Worm (Caenorhabditis elegans): ENCODE measurements around the gene K11C4.2.

The K11C4.2 gene

DNA sequence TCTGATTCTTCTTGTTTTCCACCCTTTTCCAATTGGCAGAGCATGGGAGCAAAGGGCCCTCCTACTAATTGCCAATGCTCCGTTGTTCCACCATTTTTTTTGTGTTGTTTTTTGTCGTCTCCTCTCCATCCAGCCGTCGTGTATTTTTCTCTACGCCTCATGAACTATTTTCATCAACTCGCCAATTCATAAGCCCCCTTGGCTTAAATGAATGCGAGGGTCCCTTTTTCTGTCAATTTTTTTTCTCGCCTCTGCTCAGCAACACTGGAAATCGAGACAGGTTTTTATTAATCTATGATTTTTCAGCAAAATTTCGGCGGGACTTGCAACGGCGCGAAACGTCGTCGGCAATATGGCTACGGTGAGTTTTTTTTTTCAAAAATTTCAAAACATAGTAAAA, 13.8 kb upstream of the K11C4.2 start, which contains the start of gene unc-70:
Gene unc-70, plus strand, starts transcription at position 301 of the 400 bp plus-strand sequence.
- TF ChIP-seq unc-62 (GFP tag; optimal IDR thresholded peaks at IDR 0.05) (no peak), hmg-11 (tag; optimal IDR thresholded peaks at IDR 0.05) (no peak), pha-4 (tag; optimal IDR thresholded peaks at IDR 0.05) (no peak), ama-1 (optimal IDR thresholded peaks at IDR 0.05) (no peak), aly-2 (tag; optimal IDR thresholded peaks at IDR 0.05) (no peak), jun-1 (tag; optimal IDR thresholded peaks at IDR 0.05) (no peak), unc-39 (tag; optimal IDR thresholded peaks at IDR 0.05) (no peak), mml-1 (tag; optimal IDR thresholded peaks at IDR 0.05) (no peak)

DNA sequence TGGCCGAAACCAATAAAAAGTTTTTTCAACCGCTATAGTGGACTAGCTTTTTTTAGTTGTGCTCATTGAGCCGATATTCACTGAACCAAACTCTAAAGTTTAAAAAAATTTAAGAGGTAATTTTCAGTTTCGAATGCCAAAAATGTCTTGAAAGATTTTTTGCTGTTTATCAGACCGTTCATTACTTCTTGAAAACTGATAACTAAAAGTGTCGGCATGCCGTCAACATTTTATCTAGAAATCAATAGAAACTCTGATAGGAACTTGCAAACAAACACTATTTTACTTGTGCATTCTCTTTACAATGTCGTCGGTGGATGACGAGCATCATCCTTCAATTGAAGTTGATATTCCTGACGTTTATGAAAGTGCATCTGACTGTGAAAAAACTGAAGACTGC, 13.1 kb upstream of the K11C4.2 start:
- TF ChIP-seq elt-1 (tag; optimal IDR thresholded peaks at IDR 0.05): no peak
- peak; percentile 68 for TF ChIP-seq elt-2 (tag; optimal IDR thresholded peaks at IDR 0.05)

DNA sequence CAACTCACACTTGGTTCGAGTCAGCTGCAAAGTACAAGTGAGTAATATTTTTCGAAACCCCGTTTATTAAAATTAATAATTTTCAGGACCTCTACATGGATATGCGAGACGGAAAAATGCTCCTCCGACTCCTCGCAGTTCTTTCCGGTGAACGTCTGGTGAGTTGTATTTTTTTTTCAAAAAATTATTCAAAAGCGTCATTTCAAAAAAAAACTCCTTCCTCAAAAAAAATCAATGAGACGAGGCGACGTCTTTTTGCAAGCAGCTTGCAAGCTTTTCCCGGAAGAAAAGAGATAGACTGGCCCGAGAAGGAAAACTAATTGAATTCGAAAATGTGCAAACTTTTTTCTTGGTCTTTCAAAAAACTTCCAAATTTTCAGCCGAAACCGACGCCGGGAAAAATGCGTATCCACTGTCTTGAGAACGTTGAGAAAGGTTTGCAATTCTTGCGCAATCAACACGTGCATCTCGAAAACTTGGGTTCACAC, 12.4 kb upstream of the K11C4.2 start:
- TF ChIP-seq mdl-1 (tag; optimal IDR thresholded peaks at IDR 0.05): no peak
- TF ChIP-seq ceh-28 (tag; optimal IDR thresholded peaks at IDR 0.05): no peak

DNA sequence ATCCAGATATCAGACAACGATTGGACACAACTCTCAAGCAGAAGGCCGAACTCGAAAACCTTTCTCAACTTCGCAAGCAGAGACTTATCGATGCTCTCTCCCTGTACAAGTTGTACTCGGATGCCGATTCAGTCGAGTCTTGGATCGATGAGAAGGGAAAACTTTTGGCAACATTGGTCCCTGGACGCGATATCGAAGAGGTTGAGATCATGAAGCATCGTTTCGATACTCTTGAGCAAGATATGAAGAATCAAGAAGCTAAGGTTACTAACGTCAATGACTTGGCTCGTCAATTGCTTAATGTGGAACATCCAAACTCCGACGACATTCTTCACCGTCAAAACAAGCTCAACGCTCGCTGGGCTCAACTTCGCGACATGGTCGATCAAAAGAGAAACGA, 9.8 kb upstream of the K11C4.2 start:
- TF ChIP-seq fkh-2 (tag; optimal IDR thresholded peaks at IDR 0.05): no peak
- TF ChIP-seq nhr-23 (tag; optimal IDR thresholded peaks at IDR 0.05): no peak
- no peak for TF ChIP-seq fos-1 (tag; optimal IDR thresholded peaks at IDR 0.05)
- TF ChIP-seq elt-2 (tag; optimal IDR thresholded peaks at IDR 0.05): no peak
- no peak for TF ChIP-seq ZK546.5 (tag; optimal IDR thresholded peaks at IDR 0.05)
- no peak for TF ChIP-seq jun-1 (tag; optimal IDR thresholded peaks at IDR 0.05)
- no peak for TF ChIP-seq R02D3.7 (tag; optimal IDR thresholded peaks at IDR 0.05)
- TF ChIP-seq aly-2 (tag; optimal IDR thresholded peaks at IDR 0.05): no peak
- no peak for TF ChIP-seq tbx-2 (tag; optimal IDR thresholded peaks at IDR 0.05)
- TF ChIP-seq ceh-16 (tag; optimal IDR thresholded peaks at IDR 0.05): no peak
- TF ChIP-seq unc-39 (tag; optimal IDR thresholded peaks at IDR 0.05): no peak
- TF ChIP-seq zag-1 (tag; optimal IDR thresholded peaks at IDR 0.05): no peak
- no peak for TF ChIP-seq elt-1 (tag; optimal IDR thresholded peaks at IDR 0.05)
- no peak for TF ChIP-seq sea-2 (GFP tag; optimal IDR thresholded peaks at IDR 0.05)
- no peak for TF ChIP-seq egl-5 (tag; optimal IDR thresholded peaks at IDR 0.05)
- no peak for TF ChIP-seq pha-4 (tag; optimal IDR thresholded peaks at IDR 0.05)
- TF ChIP-seq ama-1 (optimal IDR thresholded peaks at IDR 0.05): no peak

DNA sequence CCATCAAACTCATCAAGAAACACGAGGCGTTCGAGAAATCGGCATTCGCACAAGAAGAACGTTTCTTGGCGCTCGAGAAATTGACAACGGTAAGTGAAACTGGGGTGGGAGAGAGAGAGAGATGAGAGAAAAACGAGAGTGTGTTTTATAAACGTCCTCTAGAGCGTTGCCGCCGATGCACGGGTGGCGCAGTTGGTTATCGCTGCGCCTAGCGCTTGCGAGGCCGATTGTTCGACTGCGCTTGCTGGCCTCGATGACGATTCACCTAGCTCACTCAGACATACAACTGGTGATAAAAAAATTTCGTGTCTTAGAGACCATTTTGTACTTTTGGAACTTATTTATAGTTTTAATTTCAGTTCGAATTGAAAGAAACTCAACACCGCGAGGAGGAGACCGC, 6.0 kb upstream of the K11C4.2 start:
- TF ChIP-seq ceh-28 (tag; optimal IDR thresholded peaks at IDR 0.05) (no peak), egl-27 (tag; optimal IDR thresholded peaks at IDR 0.05) (no peak), fkh-2 (tag; optimal IDR thresholded peaks at IDR 0.05) (no peak), nhr-23 (tag; optimal IDR thresholded peaks at IDR 0.05) (no peak), nhr-237 (tag; optimal IDR thresholded peaks at IDR 0.05) (no peak), nhr-25 (tag; optimal IDR thresholded peaks at IDR 0.05) (no peak), ceh-9 (tag; optimal IDR thresholded peaks at IDR 0.05) (no peak), ztf-11 (tag; optimal IDR thresholded peaks at IDR 0.05) (no peak), lin-15B (tag; optimal IDR thresholded peaks at IDR 0.05) (peak; percentile 10), nfya-1 (tag; optimal IDR thresholded peaks at IDR 0.05; ENCODE audit: insufficient read depth) (no peak), nhr-43 (tag; optimal IDR thresholded peaks at IDR 0.05; ENCODE audit: poor library complexity, severe bottlenecking) (peak; percentile 77), jun-1 (tag; optimal IDR thresholded peaks at IDR 0.05) (peak; percentile 49), hmg-11 (tag; optimal IDR thresholded peaks at IDR 0.05) (peak; percentile 76), zag-1 (tag; optimal IDR thresholded peaks at IDR 0.05) (no peak), R02D3.7 (tag; optimal IDR thresholded peaks at IDR 0.05) (no peak), nhr-76 (tag; optimal IDR thresholded peaks at IDR 0.05) (no peak), ceh-82 (tag; optimal IDR thresholded peaks at IDR 0.05) (peak; percentile 14), pqm-1 (tag; optimal IDR thresholded peaks at IDR 0.05) (peak; percentile 17), ztf-4 (tag; optimal IDR thresholded peaks at IDR 0.05) (no peak), snpc-4 (tag; optimal IDR thresholded peaks at IDR 0.05) (no peak), lin-39 (tag; optimal IDR thresholded peaks at IDR 0.05) (peak; percentile 45), pha-4 (tag; optimal IDR thresholded peaks at IDR 0.05) (peak; percentile 47), mdl-1 (tag; optimal IDR thresholded peaks at IDR 0.05) (no peak), nhr-11 (tag; optimal IDR thresholded peaks at IDR 0.05) (no peak), ama-1 (optimal IDR thresholded peaks at IDR 0.05) (peak; percentile 10), ceh-16 (tag; optimal IDR thresholded peaks at IDR 0.05) (no peak), nhr-77 (tag; optimal IDR thresholded peaks at IDR 0.05) (no peak), elt-2 (tag; optimal IDR thresholded peaks at IDR 0.05) (peak; percentile 54), aly-2 (tag; optimal IDR thresholded peaks at IDR 0.05) (peak; percentile 86), skn-1 (tag; optimal IDR thresholded peaks at IDR 0.05) (no peak), lsy-12 (tag; optimal IDR thresholded peaks at IDR 0.05) (peak; percentile 73), nhr-67 (tag; optimal IDR thresholded peaks at IDR 0.05) (no peak), tbx-2 (tag; optimal IDR thresholded peaks at IDR 0.05) (peak; percentile 33), sea-2 (GFP tag; optimal IDR thresholded peaks at IDR 0.05) (no peak), ZK546.5 (tag; optimal IDR thresholded peaks at IDR 0.05) (no peak), elt-1 (tag; optimal IDR thresholded peaks at IDR 0.05) (no peak), fkh-10 (GFP tag; optimal IDR thresholded peaks at IDR 0.05) (no peak), fos-1 (tag; optimal IDR thresholded peaks at IDR 0.05) (no peak)

Measured in whole organism, L3 larva.